Fruit fly (Drosophila melanogaster) whole organism: ENCODE data around the gene CG12289.

Experiments used
- CG8478 ChIP-seq: fragments of >200 bp; optimal IDR thresholded peaks from 2 replicates; lab custom pipeline; 2018; ENCODE audit warnings: inconsistent platforms
- Dll ChIP-seq: fragments of >200 bp; optimal IDR thresholded peaks from 2 replicates; lab custom pipeline; 2017
- EcR ChIP-seq, 2 experiments: fragments of >200 bp; optimal IDR thresholded peaks; 2 replicates each; lab custom pipeline; 2017; ENCODE audit warnings: missing biosample characterization in 2 of 2, missing genetic modification characterization in 2 of 2, missing genetic modification reagents in 2 of 2
- pan ChIP-seq: fragments of >200 bp; optimal IDR thresholded peaks from 2 replicates; lab custom pipeline; 2017
- psq ChIP-seq: fragments of >200 bp; optimal IDR thresholded peaks from 2 replicates; lab custom pipeline; 2017
- usp ChIP-seq: fragments of >200 bp; optimal IDR thresholded peaks from 2 replicates; lab custom pipeline; 2017; ENCODE audit warnings: missing biosample characterization, missing genetic modification characterization, mixed read lengths

Gene CG12289

dm6 chr3L:11444861-11445260 lies 13.4 kb downstream of the CG12289 start, which contains the start of gene CG7557:
Gene CG7557, plus strand, starts transcription at chr3L:11445161.
- TF ChIP-seq usp (no peak), pan (lab: Kevin White, UChicago) (no peak), psq (lab: Kevin White, UChicago) (no peak), Dll (no peak), CG8478 (lab: Kevin White, UChicago) (no peak), EcR (GFP tag; optimal IDR thresholded peaks at IDR 0.05; lab: Kevin White, UChicago) (no peak)

- TF ChIP-seq usp (no peak), CG8478 (lab: Kevin White, UChicago) (no peak), psq (lab: Kevin White, UChicago) (no peak), EcR (GFP tag; optimal IDR thresholded peaks at IDR 0.05; lab: Kevin White, UChicago) (no peak), Dll (no peak), pan (lab: Kevin White, UChicago) (no peak)
Observed at dm6 chr3L:11444169-11444568, 14.1 kb downstream of the CG12289 start.

DNA sequence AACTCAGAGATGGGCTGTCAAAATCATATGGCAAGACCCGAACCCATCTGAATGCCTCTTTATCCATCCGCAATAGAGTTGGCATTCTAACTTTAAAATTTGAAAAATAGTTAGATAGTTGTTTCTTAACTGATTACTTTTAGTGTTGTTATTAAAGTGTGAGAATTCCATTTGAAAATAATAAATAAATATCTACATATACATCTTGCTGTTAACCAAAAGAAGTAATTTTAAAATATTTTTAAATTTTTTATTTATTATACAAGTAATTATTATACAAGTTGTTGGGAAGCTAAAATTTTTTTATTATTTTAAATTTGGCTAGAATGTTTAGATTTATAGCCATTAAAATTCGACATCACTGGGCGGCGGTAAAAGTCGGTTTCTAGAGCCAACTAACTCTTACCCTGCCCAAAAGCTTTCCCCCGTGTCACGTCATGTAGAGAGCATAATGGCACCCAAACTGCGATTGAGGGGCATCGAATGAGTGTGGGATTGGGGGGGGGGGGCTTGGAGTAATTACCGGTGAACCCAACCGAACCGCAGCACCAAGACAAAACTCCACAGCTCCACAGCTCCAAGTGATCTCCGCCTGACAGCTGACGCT lies 14.7 kb downstream of the CG12289 start:
- no peak for TF ChIP-seq pan (lab: Kevin White, UChicago)
- no peak for TF ChIP-seq psq (lab: Kevin White, UChicago)
- no peak for TF ChIP-seq CG8478 (lab: Kevin White, UChicago)
- no peak for TF ChIP-seq Dll
- no peak for TF ChIP-seq EcR (GFP tag; optimal IDR thresholded peaks at IDR 0.05; lab: Kevin White, UChicago)

dm6 chr3L:11441889-11442782 lies 16.1 kb downstream of the CG12289 start:
- TF ChIP-seq Dll, result no peak

- no peak for TF ChIP-seq EcR (GFP tag; optimal IDR thresholded peaks at IDR 0.05; lab: Kevin White, UChicago)
- no peak for TF ChIP-seq CG8478 (lab: Kevin White, UChicago)
- no peak for TF ChIP-seq psq (lab: Kevin White, UChicago)
- TF ChIP-seq usp, result no peak
- TF ChIP-seq Dll, result no peak
- no peak for TF ChIP-seq pan (lab: Kevin White, UChicago)
Observed at dm6 chr3L:11440769-11441168, 17.5 kb downstream of the CG12289 start.

- TF ChIP-seq psq (lab: Kevin White, UChicago) (no peak), Dll (no peak), CG8478 (lab: Kevin White, UChicago) (no peak), EcR (GFP tag; optimal IDR thresholded peaks at IDR 0.05; lab: Kevin White, UChicago) (no peak), usp (no peak), pan (lab: Kevin White, UChicago) (no peak)
Observed at dm6 chr3L:11440258-11440657, 18.0 kb downstream of the CG12289 start.

DNA sequence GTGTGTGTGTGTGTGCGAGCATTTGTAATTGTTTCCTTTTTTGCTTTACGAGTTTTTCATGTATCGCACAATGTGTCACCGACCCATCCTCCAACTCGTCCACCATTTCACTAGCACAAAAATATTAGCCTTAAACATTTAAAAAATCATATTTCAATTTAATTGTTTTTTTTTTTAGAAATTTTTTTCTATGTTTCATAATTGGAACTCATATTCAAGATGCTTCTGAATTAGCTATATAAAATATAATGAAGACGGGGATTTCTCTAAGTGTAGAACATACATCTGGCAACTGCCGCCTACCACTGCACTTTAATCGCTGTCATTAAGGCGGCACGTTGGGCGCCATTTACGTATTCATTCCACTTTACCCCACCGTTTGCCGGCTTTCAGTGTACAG lies 18.7 kb downstream of the CG12289 start:
- TF ChIP-seq EcR (GFP tag; optimal IDR thresholded peaks at IDR 0.05; lab: Kevin White, UChicago) (no peak), CG8478 (lab: Kevin White, UChicago) (no peak), Dll (no peak), psq (lab: Kevin White, UChicago) (no peak), usp (no peak), pan (lab: Kevin White, UChicago) (no peak)

DNA sequence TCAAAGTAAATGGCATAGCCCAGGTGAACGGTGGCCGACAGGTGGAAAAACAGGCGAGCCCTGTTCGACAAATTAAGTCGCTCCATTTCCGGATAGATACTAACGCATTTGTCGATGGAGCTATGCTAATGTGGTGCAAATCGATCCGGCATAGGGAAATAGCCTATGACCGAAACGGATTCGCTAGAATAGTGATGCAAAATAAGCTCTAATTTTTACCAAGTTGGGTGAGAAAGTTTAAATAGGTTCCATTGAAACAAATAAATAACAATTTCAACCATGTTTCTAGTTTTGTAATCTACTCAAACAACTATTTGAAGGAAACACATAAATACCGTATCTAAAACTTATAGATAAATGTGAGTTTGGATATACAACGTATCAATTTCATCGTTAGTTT lies 22.9 kb downstream of the CG12289 start, which contains the start of gene CG6149:
CG6149 (minus strand) TSS at position 101 of the 400 bp plus-strand sequence.
- TF ChIP-seq EcR (GFP tag; optimal IDR thresholded peaks at IDR 0.05; lab: Kevin White, UChicago) (no peak), psq (lab: Kevin White, UChicago) (no peak), pan (lab: Kevin White, UChicago) (no peak), Dll (no peak), usp (no peak), CG8478 (lab: Kevin White, UChicago) (no peak)

dm6 chr3L:11434112-11434511 lies 24.2 kb downstream of the CG12289 start:
- TF ChIP-seq CG8478 (lab: Kevin White, UChicago) (no peak), pan (lab: Kevin White, UChicago) (no peak), EcR (GFP tag; optimal IDR thresholded peaks at IDR 0.05; lab: Kevin White, UChicago) (no peak)

DNA sequence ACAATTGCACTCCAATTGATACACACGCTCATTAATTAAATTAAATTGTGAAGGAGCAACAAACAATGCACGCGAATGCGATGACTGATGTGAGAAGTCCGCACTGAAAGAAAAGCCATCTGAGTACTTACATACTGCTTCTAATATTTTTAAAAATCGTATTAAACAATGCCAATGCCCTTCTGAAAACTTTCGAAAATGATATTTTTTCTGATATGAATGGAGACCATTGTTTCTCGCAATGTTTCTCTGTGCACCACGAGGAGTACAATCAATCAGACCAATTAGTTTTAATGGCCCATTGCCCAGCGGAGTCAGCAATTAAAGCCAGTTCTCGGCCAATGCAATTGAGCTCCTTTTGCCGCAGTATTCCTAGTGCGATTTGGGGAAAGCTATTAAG lies 25.1 kb downstream of the CG12289 start:
- no peak for TF ChIP-seq psq (lab: Kevin White, UChicago)
- TF ChIP-seq CG8478 (lab: Kevin White, UChicago), result no peak
- no peak for TF ChIP-seq pan (lab: Kevin White, UChicago)
- no peak for TF ChIP-seq EcR (GFP tag; optimal IDR thresholded peaks at IDR 0.05; lab: Kevin White, UChicago)
- no peak for TF ChIP-seq usp
- no peak for TF ChIP-seq Dll

dm6 chr3L:11432472-11432871 lies 25.8 kb downstream of the CG12289 start:
- TF ChIP-seq pan (lab: Kevin White, UChicago), result no peak
- TF ChIP-seq Dll, result no peak
- no peak for TF ChIP-seq psq (lab: Kevin White, UChicago)
- no peak for TF ChIP-seq CG8478 (lab: Kevin White, UChicago)
- TF ChIP-seq usp, result no peak
- TF ChIP-seq EcR (GFP tag; optimal IDR thresholded peaks at IDR 0.05; lab: Kevin White, UChicago), result no peak

dm6 chr3L:11431926-11432323 lies 26.3 kb downstream of the CG12289 start:
- TF ChIP-seq CG8478 (lab: Kevin White, UChicago), result no peak
- TF ChIP-seq usp, result no peak
- no peak for TF ChIP-seq pan (lab: Kevin White, UChicago)
- no peak for TF ChIP-seq psq (lab: Kevin White, UChicago)
- TF ChIP-seq EcR (GFP tag; optimal IDR thresholded peaks at IDR 0.05; lab: Kevin White, UChicago), result no peak
- TF ChIP-seq Dll, result no peak
